Worm (Caenorhabditis elegans) whole organism, midembryonic: ENCODE data around the gene chtb-2.

ENCODE experiments used
- T22C8.4 ChIP-seq: fragments of 200-800 bp; sonication (Bioruptor generic); IDR thresholded peaks from 2 replicates; pipeline ENCODE4 v1.3.6; 2022; ENCODE audit warnings: missing genetic modification characterization, missing compliant biosample characterization
- flt-1 ChIP-seq: fragments of 200-800 bp; sonication (Bioruptor generic); IDR thresholded peaks from 2 replicates; pipeline ENCODE4 v1.3.6; 2022; ENCODE audit warnings: missing genetic modification characterization, missing compliant biosample characterization
- klf-2 ChIP-seq: fragments of 200-800 bp; sonication (Bioruptor generic); conservative IDR thresholded peaks from 2 replicates; pipeline ENCODE4 v1.3.6; 2022; ENCODE audit warnings: missing genetic modification reagents, missing genetic modification characterization, missing compliant biosample characterization
- med-1 ChIP-seq: sonication (generic microtip); optimal IDR thresholded peaks from 2 replicates; lab custom pipeline; 2017; ENCODE audit warnings: missing genetic modification characterization, mild to moderate bottlenecking, missing compliant biosample characterization, antibody characterized with exemption, missing genetic modification reagents; ENCODE audit not compliant: insufficient read depth
- ref-1 ChIP-seq: fragments of 200-800 bp; sonication (Bioruptor generic); conservative IDR thresholded peaks from 2 replicates; pipeline ENCODE4 v1.3.6; 2022; ENCODE audit warnings: missing genetic modification reagents, missing genetic modification characterization, missing compliant biosample characterization
- tab-1 ChIP-seq: fragments of 200-800 bp; sonication (Bioruptor generic); IDR thresholded peaks from 2 replicates; pipeline ENCODE4 v1.3.6; 2022; ENCODE audit warnings: missing genetic modification characterization, missing compliant biosample characterization
- ztf-23 ChIP-seq: fragments of 200-800 bp; sonication (Bioruptor generic); IDR thresholded peaks from 2 replicates; pipeline ENCODE4 v1.3.6; 2022; ENCODE audit warnings: missing genetic modification reagents, missing genetic modification characterization, missing compliant biosample characterization
- ztf-29 ChIP-seq: fragments of 200-800 bp; sonication (Bioruptor generic); IDR thresholded peaks from 2 replicates; pipeline ENCODE4 v1.3.6; 2022; ENCODE audit warnings: missing genetic modification reagents, missing genetic modification characterization, missing compliant biosample characterization

ce11 chrIII:6488916-6489315, 5.9 kb downstream of the chtb-2 start:
- no peak for TF ChIP-seq flt-1
- no peak for TF ChIP-seq med-1
- TF ChIP-seq ztf-23 (GFP tag; lab: Robert Waterston, UW): no peak
- no peak for TF ChIP-seq ref-1 (GFP tag; lab: Robert Waterston, UW)
- no peak for TF ChIP-seq ztf-29 (GFP tag; lab: Robert Waterston, UW)
- no peak for TF ChIP-seq tab-1
- no peak for TF ChIP-seq klf-2 (GFP tag; lab: Robert Waterston, UW)
- TF ChIP-seq T22C8.4: no peak
